Fruit fly (Drosophila melanogaster): ENCODE results near the gene Act5C.

- no peak for TF ChIP-seq Crg-1 (GFP tag; optimal IDR thresholded peaks at IDR 0.05)
- no peak for TF ChIP-seq ovo (GFP tag; optimal IDR thresholded peaks at IDR 0.05)
- TF ChIP-seq cic (GFP tag; optimal IDR thresholded peaks at IDR 0.05) = no peak
- no peak for TF ChIP-seq cnc (optimal IDR thresholded peaks at IDR 0.05)
- TF ChIP-seq CG5204 (GFP tag; optimal IDR thresholded peaks at IDR 0.05) = no peak
- TF ChIP-seq Hr96 (GFP tag; optimal IDR thresholded peaks at IDR 0.05) = no peak
- TF ChIP-seq kay (GFP tag; ENCODE audit: borderline replicate concordance) = no peak
- no peak for TF ChIP-seq CG1620 (GFP tag; optimal IDR thresholded peaks at IDR 0.05)
- no peak for TF ChIP-seq tj (GFP tag; optimal IDR thresholded peaks at IDR 0.05)
- TF ChIP-seq CG12768 (GFP tag; optimal IDR thresholded peaks at IDR 0.05) = no peak
- TF ChIP-seq CG33017 (tag; optimal IDR thresholded peaks at IDR 0.05) = no peak
Observed at dm6 chrX:5866095-5866494, 34.6 kb upstream of the Act5C start.
